Fruit fly (Drosophila melanogaster) whole organism, embryonic: ENCODE data around the gene CG43077.
A peak's percentile ranks its signal among the peaks of the same experiment; 100 is the strongest.

Experiments used
- Atf6 ChIP-seq: fragments of 200-800 bp; sonication (Bioruptor generic); IDR thresholded peaks from 2 replicates; pipeline ENCODE4 v1.3.6; 2022; ENCODE audit warnings: missing biosample characterization, missing genetic modification characterization
- BEAF-32 ChIP-seq: fragments of 200-800 bp; sonication (Bioruptor generic); optimal IDR thresholded peaks from 3 replicates; lab custom pipeline; 2017; ENCODE audit warnings: missing biosample characterization, missing genetic modification characterization, mild to moderate bottlenecking, moderate library complexity, missing genetic modification reagents
- BtbVII ChIP-seq: fragments of 200-800 bp; sonication (Bioruptor generic); optimal IDR thresholded peaks from 3 replicates; lab custom pipeline; 2017; ENCODE audit warnings: missing biosample characterization, mild to moderate bottlenecking, missing genetic modification characterization
- CG10147 ChIP-seq: fragments of 200-800 bp; sonication (Bioruptor generic); optimal IDR thresholded peaks from 2 replicates; lab custom pipeline; 2019; ENCODE audit warnings: missing biosample characterization, mild to moderate bottlenecking, missing genetic modification characterization, moderate library complexity
- CG10654 ChIP-seq: fragments of 200-800 bp; sonication (Bioruptor generic); optimal IDR thresholded peaks from 2 replicates; lab custom pipeline; 2016; ENCODE audit warnings: missing biosample characterization, missing genetic modification characterization
- CG1529 ChIP-seq: fragments of 200-800 bp; sonication (Bioruptor generic); optimal IDR thresholded peaks from 3 replicates; lab custom pipeline; 2018; ENCODE audit warnings: missing biosample characterization, missing genetic modification characterization
- CG16779 ChIP-seq: fragments of 200-800 bp; sonication (Bioruptor generic); IDR thresholded peaks from 2 replicates; pipeline ENCODE4 v1.3.6; 2022; ENCODE audit warnings: missing biosample characterization, missing genetic modification characterization
- CG17802 ChIP-seq: fragments of 200-800 bp; sonication (Bioruptor generic); optimal IDR thresholded peaks from 2 replicates; lab custom pipeline; 2018; ENCODE audit warnings: missing biosample characterization, mild to moderate bottlenecking, missing genetic modification characterization, moderate library complexity
- CG1832 ChIP-seq: fragments of 200-800 bp; sonication (Bioruptor generic); optimal IDR thresholded peaks from 2 replicates; lab custom pipeline; 2017; ENCODE audit warnings: missing biosample characterization, mild to moderate bottlenecking, missing genetic modification characterization, inconsistent platforms
- CG2889 ChIP-seq: fragments of 200-800 bp; sonication (Bioruptor generic); IDR thresholded peaks from 3 replicates; pipeline ENCODE4 v1.3.6; 2022; ENCODE audit warnings: missing biosample characterization, missing genetic modification characterization
- CG3281 ChIP-seq: fragments of 200-800 bp; sonication (Bioruptor generic); optimal IDR thresholded peaks from 3 replicates; lab custom pipeline; 2017; ENCODE audit warnings: missing biosample characterization, mild to moderate bottlenecking, missing genetic modification characterization
- CG43689 ChIP-seq: fragments of 200-800 bp; sonication (Bioruptor generic); IDR thresholded peaks from 2 replicates; pipeline ENCODE4 v1.3.6; 2022; ENCODE audit warnings: missing biosample characterization, missing genetic modification characterization
- CG4854 ChIP-seq: fragments of 200-800 bp; sonication (Bioruptor generic); optimal IDR thresholded peaks from 2 replicates; lab custom pipeline; 2016; ENCODE audit warnings: missing biosample characterization, missing genetic modification characterization, inconsistent platforms
- CG6254 ChIP-seq: fragments of 200-800 bp; sonication (Bioruptor generic); optimal IDR thresholded peaks from 3 replicates; lab custom pipeline; 2017; ENCODE audit warnings: mild to moderate bottlenecking, missing biosample characterization, missing genetic modification reagents, missing genetic modification characterization
- CG6813 ChIP-seq: fragments of 200-800 bp; sonication (Bioruptor generic); optimal IDR thresholded peaks from 2 replicates; lab custom pipeline; 2017; ENCODE audit warnings: missing biosample characterization, missing genetic modification characterization, mild to moderate bottlenecking, moderate library complexity, missing genetic modification reagents
- CG7271 ChIP-seq: fragments of 200-800 bp; sonication (Bioruptor generic); optimal IDR thresholded peaks from 2 replicates; lab custom pipeline; 2018; ENCODE audit warnings: missing biosample characterization, mild to moderate bottlenecking, missing genetic modification characterization, moderate library complexity
- CG7928 ChIP-seq: fragments of 200-800 bp; sonication (Bioruptor generic); optimal IDR thresholded peaks from 2 replicates; lab custom pipeline; 2017; ENCODE audit warnings: missing biosample characterization, mild to moderate bottlenecking, missing genetic modification characterization
- CG8765 ChIP-seq: fragments of 200-800 bp; sonication (Bioruptor generic); IDR thresholded peaks from 2 replicates; pipeline ENCODE4 v1.3.6; 2022; ENCODE audit warnings: missing biosample characterization, missing genetic modification characterization
- CkIIα-i1 ChIP-seq: fragments of 200-800 bp; sonication (Bioruptor generic); IDR thresholded peaks from 2 replicates; pipeline ENCODE4 v1.3.6; 2022; ENCODE audit warnings: missing biosample characterization, missing genetic modification characterization
- CoRest ChIP-seq: fragments of 200-800 bp; sonication (Bioruptor generic); optimal IDR thresholded peaks from 3 replicates; lab custom pipeline; 2018; ENCODE audit warnings: missing biosample characterization, mild to moderate bottlenecking, missing genetic modification characterization, moderate library complexity
- D19B ChIP-seq: fragments of 200-800 bp; sonication (Bioruptor generic); optimal IDR thresholded peaks from 2 replicates; lab custom pipeline; 2017; ENCODE audit warnings: missing biosample characterization, mild to moderate bottlenecking, missing genetic modification characterization
- Dll ChIP-seq: fragments of 200-800 bp; sonication (Bioruptor generic); IDR thresholded peaks from 4 replicates; pipeline ENCODE4 v1.3.6; 2022; ENCODE audit warnings: missing biosample characterization, missing genetic modification characterization; ENCODE audit not compliant: partially characterized antibody
- Doc2 ChIP-seq: fragments of 200-800 bp; sonication (Bioruptor generic); IDR thresholded peaks from 2 replicates; pipeline ENCODE4 v1.3.6; 2022; ENCODE audit warnings: missing biosample characterization, missing genetic modification characterization
- E2f1 ChIP-seq: fragments of 200-800 bp; sonication (Bioruptor generic); IDR thresholded peaks from 2 replicates; pipeline ENCODE4 v1.3.6; 2022; ENCODE audit warnings: missing biosample characterization, missing genetic modification characterization
- Eip74EF ChIP-seq, 2 experiments: fragments of 200-800 bp in 1 of 2; fragments of >200 bp in 1 of 2; sonication (Bioruptor generic) in 1 of 2; optimal IDR thresholded peaks; 2 replicates each; lab custom pipeline; 2017 to 2019; ENCODE audit warnings: missing biosample characterization in 2 of 2, missing genetic modification characterization in 2 of 2, mild to moderate bottlenecking in 1 of 2, moderate library complexity in 1 of 2
- Ets97D ChIP-seq: fragments of 200-800 bp; sonication (Bioruptor generic); optimal IDR thresholded peaks from 3 replicates; lab custom pipeline; 2016; ENCODE audit warnings: missing biosample characterization, missing genetic modification characterization
- Fer3 ChIP-seq: fragments of 200-800 bp; sonication (Bioruptor generic); optimal IDR thresholded peaks from 2 replicates; lab custom pipeline; 2018; ENCODE audit warnings: missing biosample characterization, mild to moderate bottlenecking, missing genetic modification characterization, moderate library complexity
- HLH4C ChIP-seq: fragments of 200-800 bp; sonication (Bioruptor generic); IDR thresholded peaks from 3 replicates; pipeline ENCODE4 v1.3.6; 2022; ENCODE audit warnings: missing biosample characterization, missing genetic modification characterization; ENCODE audit not compliant: partially characterized antibody
- Hmx ChIP-seq: fragments of 200-800 bp; sonication (Bioruptor generic); optimal IDR thresholded peaks from 2 replicates; lab custom pipeline; 2016; ENCODE audit warnings: missing biosample characterization, missing genetic modification characterization
- MBD-R2 ChIP-seq: fragments of 200-800 bp; sonication (Bioruptor generic); IDR thresholded peaks from 2 replicates; pipeline ENCODE4 v1.3.6; 2022; ENCODE audit warnings: missing biosample characterization, missing genetic modification characterization
- NC2β ChIP-seq: fragments of 200-800 bp; sonication (Bioruptor generic); optimal IDR thresholded peaks from 2 replicates; lab custom pipeline; 2016; ENCODE audit warnings: missing biosample characterization, missing genetic modification characterization
- Pdp1 ChIP-seq, 2 experiments: fragments of 200-800 bp; sonication (Bioruptor generic); optimal IDR thresholded peaks; 3 replicates each; lab custom pipeline; 2016; ENCODE audit warnings: missing biosample characterization in 2 of 2, missing genetic modification characterization in 2 of 2, mild to moderate bottlenecking in 1 of 2, moderate library complexity in 1 of 2
- Trl ChIP-seq, 3 experiments: fragments of >200 bp in 2 of 3; fragments of 200-800 bp in 1 of 3; sonication (Bioruptor generic) in 1 of 3; optimal IDR thresholded peaks; 2 replicates in 1 of 3; 3 replicates in 2 of 3; lab custom pipeline; 2016 to 2017; ENCODE audit warnings: missing biosample characterization in 1 of 3, missing genetic modification characterization in 1 of 3
- Vsx1 ChIP-seq: fragments of 200-800 bp; sonication (Bioruptor generic); optimal IDR thresholded peaks from 2 replicates; lab custom pipeline; 2017; ENCODE audit warnings: missing biosample characterization, mild to moderate bottlenecking, missing genetic modification characterization, missing genetic modification reagents
- Xbp1 ChIP-seq: fragments of 200-800 bp; sonication (Bioruptor generic); optimal IDR thresholded peaks from 3 replicates; lab custom pipeline; 2016; ENCODE audit warnings: missing biosample characterization, mild to moderate bottlenecking, missing genetic modification characterization
- aop ChIP-seq: fragments of 200-800 bp; sonication (Bioruptor generic); IDR thresholded peaks from 2 replicates; pipeline ENCODE4 v1.3.6; 2022; ENCODE audit warnings: missing biosample characterization, missing genetic modification characterization
- caup ChIP-seq: fragments of 200-800 bp; sonication (Bioruptor generic); optimal IDR thresholded peaks from 3 replicates; lab custom pipeline; 2017; ENCODE audit warnings: missing biosample characterization, mild to moderate bottlenecking, missing genetic modification characterization, moderate library complexity; ENCODE audit not compliant: severe bottlenecking
- hkb ChIP-seq, 2 experiments: fragments of 200-800 bp in 1 of 2; fragments of >200 bp in 1 of 2; sonication (Bioruptor generic) in 1 of 2; IDR thresholded peaks in 1 of 2; optimal IDR thresholded peaks in 1 of 2; 2 replicates each; pipeline versions ENCODE4 v1.3.6 to Lab custom; 2017 to 2022; ENCODE audit warnings: missing biosample characterization in 1 of 2, missing genetic modification characterization in 1 of 2
- inv ChIP-seq: fragments of 200-800 bp; sonication (Bioruptor generic); IDR thresholded peaks from 2 replicates; pipeline ENCODE4 v1.3.6; 2022; ENCODE audit warnings: missing biosample characterization, missing genetic modification characterization; ENCODE audit not compliant: partially characterized antibody
- jigr1 ChIP-seq: fragments of 200-800 bp; sonication (Bioruptor generic); IDR thresholded peaks from 3 replicates; pipeline ENCODE4 v1.3.6; 2022; ENCODE audit warnings: missing biosample characterization, missing genetic modification characterization
- lab ChIP-seq: fragments of 200-800 bp; sonication (Bioruptor generic); optimal IDR thresholded peaks from 3 replicates; lab custom pipeline; 2017; ENCODE audit warnings: missing biosample characterization, missing genetic modification characterization, mild to moderate bottlenecking, moderate library complexity, missing genetic modification reagents
- maf-S ChIP-seq: fragments of 200-800 bp; sonication (Bioruptor generic); optimal IDR thresholded peaks from 2 replicates; lab custom pipeline; 2016; ENCODE audit warnings: missing biosample characterization, missing genetic modification characterization
- nerfin-2 ChIP-seq: fragments of 200-800 bp; sonication (Bioruptor generic); IDR thresholded peaks from 2 replicates; pipeline ENCODE4 v1.3.6; 2022; ENCODE audit warnings: missing biosample characterization, missing genetic modification characterization; ENCODE audit not compliant: partially characterized antibody
- pnt ChIP-seq: fragments of 200-800 bp; sonication (Bioruptor generic); optimal IDR thresholded peaks from 3 replicates; lab custom pipeline; 2016; ENCODE audit warnings: missing biosample characterization, missing genetic modification characterization
- run ChIP-seq: fragments of 200-800 bp; sonication (Bioruptor generic); optimal IDR thresholded peaks from 3 replicates; lab custom pipeline; 2018; ENCODE audit warnings: missing biosample characterization, mild to moderate bottlenecking, missing genetic modification characterization
- slbo ChIP-seq: fragments of 200-800 bp; sonication (Bioruptor generic); IDR thresholded peaks from 2 replicates; pipeline ENCODE4 v1.3.6; 2022; ENCODE audit warnings: missing biosample characterization, missing genetic modification characterization
- stwl ChIP-seq: fragments of 200-800 bp; sonication (Bioruptor generic); optimal IDR thresholded peaks from 3 replicates; lab custom pipeline; 2018; ENCODE audit warnings: missing biosample characterization, mild to moderate bottlenecking, missing genetic modification characterization, moderate library complexity

CG43077 gene

dm6 chrX:17091062-17091904 is 23.0 kb upstream of the CG43077 start, which contains the start of the genes CG16700 and CG4991 (continued):
- TF ChIP-seq CG1529 (GFP tag; lab: Kevin White, UChicago) (peak; percentile 66), nerfin-2 (GFP tag; lab: Robert Waterston, UW) (no peak), jigr1 (GFP tag; lab: Robert Waterston, UW) (peak; percentile 60; the same call in 1 of the 3 replicates), hkb (optimal IDR thresholded peaks at IDR 0.05; lab: Kevin White, UChicago) (no peak), hkb (GFP tag; IDR thresholded peaks at IDR 0.05; lab: Robert Waterston, UW) (peak; percentile 31; the same call in 1 of the 2 replicates), HLH4C (no peak), Hmx (no peak), CG3281 (GFP tag; lab: Kevin White, UChicago) (peak; percentile 84), CG7928 (no peak), CG10654 (peak; percentile 54), Eip74EF (GFP tag; optimal IDR thresholded peaks at IDR 0.05; lab: Kevin White, UChicago) (peak in 1 of 2 experiments; percentile 84), Vsx1 (peak; percentile 29), CG17802 (tag; lab: Kevin White, UChicago) (no peak), stwl (no peak), Pdp1 (GFP tag; optimal IDR thresholded peaks at IDR 0.05; lab: Kevin White, UChicago) (peak; percentile 8 to 45), CoRest (tag; lab: Kevin White, UChicago) (peak; percentile 93), pnt (GFP tag; lab: Kevin White, UChicago) (no peak), CG6254 (GFP tag; lab: Kevin White, UChicago) (peak; percentile 14), run (tag; lab: Kevin White, UChicago) (peak; percentile 61), Xbp1 (GFP tag; lab: Kevin White, UChicago) (peak; percentile 69), CG7271 (tag; lab: Kevin White, UChicago) (no peak), D19B (GFP tag; lab: Kevin White, UChicago) (peak; percentile 66), caup (GFP tag; lab: Kevin White, UChicago) (peak; percentile 66), CG43689 (GFP tag; lab: Robert Waterston, UW) (no peak), NC2β (GFP tag; lab: Kevin White, UChicago) (no peak), CG2889 (GFP tag; lab: Robert Waterston, UW) (no peak), CG4854 (no peak), CG8765 (GFP tag; lab: Robert Waterston, UW) (peak; percentile 67), Trl (optimal IDR thresholded peaks at IDR 0.05; lab: Kevin White, UChicago) (peak; percentile 35 to 38), Trl (GFP tag; optimal IDR thresholded peaks at IDR 0.05; lab: Kevin White, UChicago) (no peak), Doc2 (GFP tag; lab: Robert Waterston, UW) (no peak), inv (GFP tag; lab: Robert Waterston, UW) (no peak), E2f1 (GFP tag; lab: Robert Waterston, UW) (peak; percentile 59)
- TF ChIP-seq, all 482 proteins: peak for 270

- no peak for TF ChIP-seq CG1832 (GFP tag; lab: Kevin White, UChicago)
- peak; percentile 43 for TF ChIP-seq slbo
- TF ChIP-seq CG10147 (GFP tag; lab: Kevin White, UChicago): no peak
- no peak for TF ChIP-seq MBD-R2 (GFP tag; lab: Robert Waterston, UW)
- no peak for TF ChIP-seq BtbVII (GFP tag; lab: Kevin White, UChicago)
- peak; percentile 5 for TF ChIP-seq lab (GFP tag; lab: Kevin White, UChicago)
- TF ChIP-seq maf-S (GFP tag; lab: Kevin White, UChicago): no peak
- peak; percentile 36; the same call in 1 of the 2 replicates for TF ChIP-seq Atf6
- TF ChIP-seq Dll: no peak
- no peak for TF ChIP-seq CG6813 (GFP tag; lab: Kevin White, UChicago)
- no peak for TF ChIP-seq Ets97D (GFP tag; lab: Kevin White, UChicago)
- no peak for TF ChIP-seq aop (GFP tag; lab: Robert Waterston, UW)
- no peak for TF ChIP-seq BEAF-32 (GFP tag; lab: Kevin White, UChicago)
- TF ChIP-seq Fer3: peak; percentile 0
- no peak for TF ChIP-seq CkIIα-i1 (GFP tag; lab: Robert Waterston, UW)
- no peak for TF ChIP-seq CG16779 (GFP tag; lab: Robert Waterston, UW)
Measured at dm6 chrX:17090585-17090984, 22.3 kb upstream of the CG43077 start.
